Worm (Caenorhabditis elegans) whole organism, midembryonic: ENCODE results near the gene T25C12.3.

Experiments
- T22C8.4 ChIP-seq: fragments of 200-800 bp; sonication (Bioruptor generic); IDR thresholded peaks from 2 replicates; pipeline ENCODE4 v1.3.6; 2022; ENCODE audit warnings: missing genetic modification characterization, missing compliant biosample characterization
- cog-1 ChIP-seq: sonication (generic microtip); optimal IDR thresholded peaks from 2 replicates; lab custom pipeline; 2016; ENCODE audit warnings: missing genetic modification characterization, missing compliant biosample characterization
- klf-2 ChIP-seq: fragments of 200-800 bp; sonication (Bioruptor generic); conservative IDR thresholded peaks from 2 replicates; pipeline ENCODE4 v1.3.6; 2022; ENCODE audit warnings: missing genetic modification reagents, missing genetic modification characterization, missing compliant biosample characterization
- med-1 ChIP-seq: sonication (generic microtip); optimal IDR thresholded peaks from 2 replicates; lab custom pipeline; 2017; ENCODE audit warnings: missing genetic modification characterization, mild to moderate bottlenecking, missing compliant biosample characterization, antibody characterized with exemption, missing genetic modification reagents; ENCODE audit not compliant: insufficient read depth
- ref-1 ChIP-seq: fragments of 200-800 bp; sonication (Bioruptor generic); conservative IDR thresholded peaks from 2 replicates; pipeline ENCODE4 v1.3.6; 2022; ENCODE audit warnings: missing genetic modification reagents, missing genetic modification characterization, missing compliant biosample characterization
- ztf-23 ChIP-seq: fragments of 200-800 bp; sonication (Bioruptor generic); IDR thresholded peaks from 2 replicates; pipeline ENCODE4 v1.3.6; 2022; ENCODE audit warnings: missing genetic modification reagents, missing genetic modification characterization, missing compliant biosample characterization
- ztf-29 ChIP-seq: fragments of 200-800 bp; sonication (Bioruptor generic); IDR thresholded peaks from 2 replicates; pipeline ENCODE4 v1.3.6; 2022; ENCODE audit warnings: missing genetic modification reagents, missing genetic modification characterization, missing compliant biosample characterization

ce11 chrX:11518415-11518814 is 18.6 kb upstream of the T25C12.3 start:
- TF ChIP-seq ztf-29 (GFP tag; lab: Robert Waterston, UW) = no peak
- no peak for TF ChIP-seq med-1 (GFP tag; lab: Kevin White, UChicago)
- TF ChIP-seq ztf-23 (GFP tag; lab: Robert Waterston, UW) = no peak
- no peak for TF ChIP-seq T22C8.4 (GFP tag; lab: Robert Waterston, UW)
- no peak for TF ChIP-seq ref-1 (GFP tag; lab: Robert Waterston, UW)
- no peak for TF ChIP-seq cog-1 (tag; lab: Kevin White, UChicago)
- no peak for TF ChIP-seq klf-2
